Fruit fly (Drosophila melanogaster): ENCODE measurements around the gene primo-2.

Gene primo-2

DNA sequence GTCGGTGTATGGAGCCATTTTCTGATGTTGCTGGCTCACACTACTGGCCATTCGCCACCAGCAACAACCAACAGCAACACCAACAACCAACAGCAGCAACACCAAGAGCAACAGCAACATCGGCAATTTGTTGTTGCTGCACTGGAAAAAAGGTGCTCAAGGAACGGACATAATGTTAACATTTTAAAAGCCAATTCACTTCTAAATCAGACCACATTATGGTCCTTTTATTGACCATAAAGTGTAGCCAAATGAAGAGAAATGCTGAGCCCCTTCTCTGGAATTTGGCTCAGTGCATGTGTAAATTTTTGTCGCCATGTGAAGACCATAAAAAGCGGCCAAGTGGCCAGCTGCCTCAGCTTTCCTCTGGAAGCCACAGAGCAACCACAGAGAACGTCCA is 5.2 kb upstream of the primo-2 start (continued):
- no peak for TF ChIP-seq CG6813 (GFP tag; optimal IDR thresholded peaks at IDR 0.05)
- TF ChIP-seq CG8944 (GFP tag; optimal IDR thresholded peaks at IDR 0.05): no peak
- peak; percentile 62 for TF ChIP-seq nom (GFP tag; optimal IDR thresholded peaks at IDR 0.05)
- no peak for TF ChIP-seq sc (optimal IDR thresholded peaks at IDR 0.05)
- no peak for TF ChIP-seq sc (GFP tag; optimal IDR thresholded peaks at IDR 0.05)
- no peak for TF ChIP-seq CG16779 (GFP tag; IDR thresholded peaks at IDR 0.05)
- TF ChIP-seq Dref (GFP tag; IDR thresholded peaks at IDR 0.05): no peak
- TF ChIP-seq Dip2 (GFP tag; IDR thresholded peaks at IDR 0.05): no peak
- no peak for TF ChIP-seq Atf6 (GFP tag; IDR thresholded peaks at IDR 0.05)
- peak; percentile 35; the same call in 1 of the 2 replicates for TF ChIP-seq Rfx (GFP tag; IDR thresholded peaks at IDR 0.05)
- no peak for TF ChIP-seq vnd (GFP tag; IDR thresholded peaks at IDR 0.05; ENCODE audit: partially characterized antibody)
- TF ChIP-seq HLH3B (GFP tag; IDR thresholded peaks at IDR 0.05): peak; percentile 60
- TF ChIP-seq CG12659 (GFP tag; optimal IDR thresholded peaks at IDR 0.05): no peak
- TF ChIP-seq scrt (GFP tag; optimal IDR thresholded peaks at IDR 0.05): no peak
- no peak for TF ChIP-seq ab (GFP tag; optimal IDR thresholded peaks at IDR 0.05)
- no peak for TF ChIP-seq CG16863 (GFP tag; optimal IDR thresholded peaks at IDR 0.05)
- no peak for TF ChIP-seq Side (GFP tag; optimal IDR thresholded peaks at IDR 0.05)
- no peak for TF ChIP-seq CG2129 (GFP tag; IDR thresholded peaks at IDR 0.05; ENCODE audit: partially characterized antibody)
- no peak for TF ChIP-seq CG43689 (GFP tag; IDR thresholded peaks at IDR 0.05)
- no peak for TF ChIP-seq Vsx1 (GFP tag; optimal IDR thresholded peaks at IDR 0.05)
- no peak for TF ChIP-seq nerfin-2 (GFP tag; IDR thresholded peaks at IDR 0.05; ENCODE audit: partially characterized antibody)
- TF ChIP-seq D (optimal IDR thresholded peaks at IDR 0.05): no peak
- TF ChIP-seq D (GFP tag; optimal IDR thresholded peaks at IDR 0.05): no peak
- no peak for TF ChIP-seq insv (GFP tag; optimal IDR thresholded peaks at IDR 0.05)
- TF ChIP-seq peb (GFP tag; IDR thresholded peaks at IDR 0.05): no peak; the same call in 1 of the 2 replicates
- TF ChIP-seq esg (GFP tag; conservative IDR thresholded peaks at IDR 0.05): no peak; the same call in 1 of the 2 replicates
- no peak for TF ChIP-seq CG12299 (tag; optimal IDR thresholded peaks at IDR 0.05)
- no peak for TF ChIP-seq D19A (tag; optimal IDR thresholded peaks at IDR 0.05)
- no peak for TF ChIP-seq Mrtf (GFP tag; IDR thresholded peaks at IDR 0.05)
- TF ChIP-seq CG1792 (GFP tag; optimal IDR thresholded peaks at IDR 0.05): no peak
- no peak for TF ChIP-seq fd96Cb (tag; optimal IDR thresholded peaks at IDR 0.05)
- no peak for TF ChIP-seq CG7963 (GFP tag; IDR thresholded peaks at IDR 0.05; ENCODE audit: partially characterized antibody)
- peak; percentile 35 for TF ChIP-seq CG8388 (GFP tag; optimal IDR thresholded peaks at IDR 0.05)
- TF ChIP-seq lilli (GFP tag; optimal IDR thresholded peaks at IDR 0.05): no peak
- TF ChIP-seq Abd-B (GFP tag; optimal IDR thresholded peaks at IDR 0.05): peak; percentile 21
- no peak for TF ChIP-seq CG14965 (GFP tag; optimal IDR thresholded peaks at IDR 0.05; ENCODE audit: borderline replicate concordance)
- TF ChIP-seq dpn (GFP tag; optimal IDR thresholded peaks at IDR 0.05): no peak
- peak; percentile 39 for TF ChIP-seq CG13624 (GFP tag; optimal IDR thresholded peaks at IDR 0.05)
- TF ChIP-seq jumu (GFP tag; optimal IDR thresholded peaks at IDR 0.05): peak; percentile 32
- no peak for TF ChIP-seq chm (GFP tag; IDR thresholded peaks at IDR 0.05)
- no peak for TF ChIP-seq CG30431 (GFP tag; optimal IDR thresholded peaks at IDR 0.05)
- no peak for TF ChIP-seq cato (GFP tag; optimal IDR thresholded peaks at IDR 0.05; ENCODE audit: borderline replicate concordance)
- TF ChIP-seq cwo (GFP tag; optimal IDR thresholded peaks at IDR 0.05): no peak
- no peak for TF ChIP-seq jing (GFP tag; optimal IDR thresholded peaks at IDR 0.05)
- no peak for TF ChIP-seq Asciz (GFP tag; optimal IDR thresholded peaks at IDR 0.05)
- TF ChIP-seq fu2 (GFP tag; optimal IDR thresholded peaks at IDR 0.05): no peak
- no peak for TF ChIP-seq sug (tag; optimal IDR thresholded peaks at IDR 0.05)
- no peak for TF ChIP-seq Adf1 (GFP tag; IDR thresholded peaks at IDR 0.05)
- no peak for TF ChIP-seq cg (GFP tag; optimal IDR thresholded peaks at IDR 0.05)
- no peak for TF ChIP-seq CG15269 (tag; optimal IDR thresholded peaks at IDR 0.05)
- TF ChIP-seq h (optimal IDR thresholded peaks at IDR 0.05): no peak
- no peak for TF ChIP-seq CG11695 (GFP tag; IDR thresholded peaks at IDR 0.05)

Data from whole organism, embryonic.